Fruit fly (Drosophila melanogaster): Measurements from ENCODE around the gene CG3609.

DNA sequence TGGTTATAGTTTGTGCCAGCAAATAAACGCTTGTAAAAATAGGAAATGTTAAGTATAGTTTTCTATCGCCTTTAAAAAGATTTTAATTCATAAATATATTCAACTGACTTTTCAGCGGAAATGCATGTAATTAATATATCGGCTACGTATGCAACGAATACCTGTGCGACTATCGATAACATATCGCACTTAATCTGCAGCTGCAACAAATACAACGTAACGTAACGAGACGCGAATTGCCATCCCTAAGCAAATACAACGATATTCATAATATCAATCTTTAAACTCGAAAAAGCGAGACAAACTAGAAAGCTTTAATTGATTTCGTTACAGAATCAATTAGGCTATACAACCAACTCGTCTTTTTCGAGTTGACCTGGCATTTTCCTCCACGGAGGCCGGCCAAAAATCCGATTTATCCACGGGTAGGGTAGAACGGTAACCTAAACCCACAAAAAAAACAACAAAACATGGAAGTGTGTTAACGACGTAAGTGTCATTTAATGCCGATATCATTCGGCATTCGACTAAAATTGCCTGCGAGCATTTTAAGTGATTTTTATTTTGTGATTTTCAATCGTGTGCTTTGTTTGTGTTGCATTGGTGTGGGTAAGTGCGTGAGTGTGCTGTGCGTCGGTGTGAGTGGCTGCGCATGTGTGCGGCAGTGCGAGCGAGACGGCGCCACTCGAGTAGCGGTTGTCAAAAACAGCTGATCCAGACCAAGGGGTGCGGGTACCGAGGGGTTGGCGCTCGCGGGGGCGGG is 1.4 kb upstream of the CG3609 start, which contains the start of gene Atxn7:
- peak; percentile 82 for TF ChIP-seq sna (GFP tag; IDR thresholded peaks at IDR 0.05; ENCODE audit: partially characterized antibody)
- TF ChIP-seq CG18476 (GFP tag; optimal IDR thresholded peaks at IDR 0.05): no peak
- peak; percentile 36; the same call in 1 of the 2 replicates for TF ChIP-seq E2f1 (GFP tag; IDR thresholded peaks at IDR 0.05)
- peak; percentile 88 for TF ChIP-seq unc-4 (GFP tag; IDR thresholded peaks at IDR 0.05; ENCODE audit: partially characterized antibody)
- TF ChIP-seq Atf3 (GFP tag; optimal IDR thresholded peaks at IDR 0.05): no peak
- TF ChIP-seq HHEX (GFP tag; optimal IDR thresholded peaks at IDR 0.05): peak; percentile 38
- no peak for TF ChIP-seq vfl (GFP tag; optimal IDR thresholded peaks at IDR 0.05)
- peak; percentile 40 for TF ChIP-seq CG12744 (GFP tag; optimal IDR thresholded peaks at IDR 0.05)
